Worm (Caenorhabditis elegans) whole organism, young adult: ENCODE measurements around the gene ZK546.4.

Source experiments
- D2030.7 ChIP-seq: fragments of 200-800 bp; sonication (Bioruptor generic); IDR thresholded peaks from 2 replicates; pipeline ENCODE4 v1.3.6; 2022; ENCODE audit warnings: missing genetic modification reagents, missing genetic modification characterization, missing compliant biosample characterization
- F22D6.2 ChIP-seq: sonication (generic microtip); optimal IDR thresholded peaks from 2 replicates; lab custom pipeline; 2016; ENCODE audit warnings: mild to moderate bottlenecking, missing genetic modification characterization, missing compliant biosample characterization
- F23B12.7 ChIP-seq: sonication (generic microtip); optimal IDR thresholded peaks from 2 replicates; lab custom pipeline; 2017; ENCODE audit warnings: missing genetic modification characterization, mild to moderate bottlenecking, missing compliant biosample characterization, antibody characterized with exemption, moderate library complexity; ENCODE audit not compliant: insufficient read depth
- F55B11.4 ChIP-seq: sonication (generic microtip); optimal IDR thresholded peaks from 2 replicates; lab custom pipeline; 2016; ENCODE audit warnings: missing compliant biosample characterization, missing genetic modification characterization, borderline replicate concordance; ENCODE audit not compliant: insufficient read depth
- F57C9.4 ChIP-seq: sonication (generic microtip); optimal IDR thresholded peaks from 2 replicates; lab custom pipeline; 2017; ENCODE audit warnings: mild to moderate bottlenecking, missing genetic modification characterization, missing compliant biosample characterization
- K11D2.4 ChIP-seq: fragments of 200-800 bp; sonication (Bioruptor generic); IDR thresholded peaks from 2 replicates; pipeline ENCODE4 v1.3.6; 2022; ENCODE audit warnings: missing genetic modification reagents, missing genetic modification characterization, missing compliant biosample characterization
- K12H6.12 ChIP-seq: fragments of 200-800 bp; sonication (Bioruptor generic); optimal IDR thresholded peaks from 2 replicates; lab custom pipeline; 2018; ENCODE audit warnings: mild to moderate bottlenecking, missing genetic modification characterization, missing compliant biosample characterization
- Y79H2A.3 ChIP-seq: fragments of 200-800 bp; sonication (Bioruptor generic); conservative IDR thresholded peaks from 2 replicates; pipeline ENCODE4 v1.3.6; 2022; ENCODE audit warnings: missing genetic modification reagents, missing genetic modification characterization, missing compliant biosample characterization
- ZK185.1 ChIP-seq: sonication (generic microtip); optimal IDR thresholded peaks from 2 replicates; lab custom pipeline; 2016; ENCODE audit warnings: mild to moderate bottlenecking, missing genetic modification characterization, missing compliant biosample characterization; ENCODE audit not compliant: poor library complexity, severe bottlenecking
- ama-1 ChIP-seq, 3 experiments: fragments of 150-350 bp in 1 of 3; sonication (generic microtip) in 2 of 3; optimal IDR thresholded peaks; 2 replicates each; lab custom pipeline; 2014 to 2018; ENCODE audit warnings: missing biosample characterization in 2 of 3, missing genetic modification characterization in 2 of 3, missing genetic modification reagents in 2 of 3
- aptf-2 ChIP-seq: fragments of 200-800 bp; sonication (Bioruptor generic); conservative IDR thresholded peaks from 2 replicates; pipeline ENCODE4 v1.3.6; 2022; ENCODE audit warnings: missing genetic modification reagents, missing genetic modification characterization, missing compliant biosample characterization
- atf-7 ChIP-seq: sonication (generic microtip); optimal IDR thresholded peaks from 2 replicates; lab custom pipeline; 2017; ENCODE audit warnings: mild to moderate bottlenecking, missing genetic modification characterization, missing compliant biosample characterization
- athp-1 ChIP-seq: sonication (generic microtip); optimal IDR thresholded peaks from 2 replicates; lab custom pipeline; 2017; ENCODE audit warnings: mild to moderate bottlenecking, missing genetic modification characterization, missing compliant biosample characterization
- bed-1 ChIP-seq: fragments of 200-800 bp; sonication (Bioruptor generic); IDR thresholded peaks from 2 replicates; pipeline ENCODE4 v1.3.6; 2022; ENCODE audit warnings: missing genetic modification reagents, missing genetic modification characterization, missing compliant biosample characterization
- cebp-2 ChIP-seq: fragments of 200-800 bp; sonication (Bioruptor generic); IDR thresholded peaks from 2 replicates; pipeline ENCODE4 v1.3.6; 2022; ENCODE audit warnings: missing genetic modification characterization, missing compliant biosample characterization
- ceh-27 ChIP-seq: fragments of 200-800 bp; sonication (Bioruptor generic); optimal IDR thresholded peaks from 2 replicates; lab custom pipeline; 2018; ENCODE audit warnings: mild to moderate bottlenecking, missing genetic modification characterization, moderate library complexity, missing compliant biosample characterization
- ceh-91 ChIP-seq: fragments of 200-800 bp; sonication (Bioruptor generic); IDR thresholded peaks from 2 replicates; pipeline ENCODE4 v1.3.6; 2022; ENCODE audit warnings: missing genetic modification reagents, missing genetic modification characterization, missing compliant biosample characterization
- egl-18 ChIP-seq: fragments of 200-800 bp; sonication (Bioruptor generic); IDR thresholded peaks from 2 replicates; pipeline ENCODE4 v1.3.6; 2022; ENCODE audit warnings: missing genetic modification reagents, missing genetic modification characterization, missing compliant biosample characterization
- egrh-3 ChIP-seq: fragments of 200-800 bp; sonication (Bioruptor generic); IDR thresholded peaks from 2 replicates; pipeline ENCODE4 v1.3.6; 2022; ENCODE audit warnings: missing genetic modification reagents, missing genetic modification characterization, missing compliant biosample characterization
- gei-17 ChIP-seq: fragments of 200-800 bp; sonication (Bioruptor generic); optimal IDR thresholded peaks from 2 replicates; lab custom pipeline; 2018; ENCODE audit warnings: mild to moderate bottlenecking, missing genetic modification characterization, missing compliant biosample characterization
- lin-35 ChIP-seq, 3 experiments: fragments of 150-350 bp in 2 of 3; sonication (generic microtip) in 1 of 3; optimal IDR thresholded peaks; 2 replicates each; lab custom pipeline; 2014 to 2018; ENCODE audit warnings: missing biosample characterization in 3 of 3, missing genetic modification characterization in 3 of 3, missing genetic modification reagents in 3 of 3
- lin-40 ChIP-seq: sonication (generic microtip); optimal IDR thresholded peaks from 2 replicates; lab custom pipeline; 2016; ENCODE audit warnings: missing genetic modification characterization, mild to moderate bottlenecking, missing compliant biosample characterization, missing genotype, missing genetic modification reagents
- madf-6 ChIP-seq: fragments of 200-800 bp; sonication (Bioruptor generic); IDR thresholded peaks from 2 replicates; pipeline ENCODE4 v1.3.6; 2022; ENCODE audit warnings: missing genetic modification reagents, missing genetic modification characterization, missing compliant biosample characterization
- madf-8 ChIP-seq: fragments of 200-800 bp; sonication (Bioruptor generic); conservative IDR thresholded peaks from 2 replicates; pipeline ENCODE4 v1.3.6; 2022; ENCODE audit warnings: missing genetic modification reagents, missing genetic modification characterization, missing compliant biosample characterization
- nfyb-1 ChIP-seq: fragments of 200-800 bp; sonication (Bioruptor generic); IDR thresholded peaks from 2 replicates; pipeline ENCODE4 v1.3.6; 2022; ENCODE audit warnings: missing genetic modification reagents, missing genetic modification characterization, missing compliant biosample characterization
- nhr-120 ChIP-seq: fragments of 200-800 bp; sonication (Bioruptor generic); IDR thresholded peaks from 2 replicates; pipeline ENCODE4 v1.3.6; 2022; ENCODE audit warnings: missing genetic modification characterization, missing compliant biosample characterization
- nhr-179 ChIP-seq: sonication (generic microtip); optimal IDR thresholded peaks from 2 replicates; lab custom pipeline; 2016; ENCODE audit warnings: mild to moderate bottlenecking, missing genetic modification characterization, missing compliant biosample characterization
- nhr-90 ChIP-seq: sonication (generic microtip); optimal IDR thresholded peaks from 2 replicates; lab custom pipeline; 2016; ENCODE audit warnings: missing genotype, mild to moderate bottlenecking, missing genetic modification characterization, missing compliant biosample characterization
- pha-4 ChIP-seq: fragments of 150-350 bp; sonication (generic microtip); optimal IDR thresholded peaks from 2 replicates; lab custom pipeline; 2014; ENCODE audit warnings: missing biosample characterization, missing genetic modification reagents, missing genetic modification characterization
- rcor-1 ChIP-seq: fragments of 200-800 bp; sonication (Bioruptor generic); IDR thresholded peaks from 2 replicates; pipeline ENCODE4 v1.3.6; 2022; ENCODE audit warnings: missing genetic modification reagents, missing genetic modification characterization, missing compliant biosample characterization
- rec-8 ChIP-seq, 2 experiments: sonication (generic microtip); optimal IDR thresholded peaks; 2 replicates each; lab custom pipeline; 2016; ENCODE audit warnings: mild to moderate bottlenecking in 2 of 2, missing genetic modification characterization in 2 of 2, missing genetic modification reagents in 2 of 2, missing genotype in 2 of 2, missing biosample characterization in 1 of 2, missing compliant biosample characterization in 1 of 2, moderate library complexity in 1 of 2
- snpc-1.3 ChIP-seq: sonication (generic microtip); optimal IDR thresholded peaks from 2 replicates; lab custom pipeline; 2017; ENCODE audit warnings: missing genetic modification characterization, mild to moderate bottlenecking, missing compliant biosample characterization, antibody characterized with exemption, moderate library complexity, missing genotype, missing genetic modification reagents; ENCODE audit not compliant: insufficient read depth
- ztf-26 ChIP-seq: sonication (generic microtip); optimal IDR thresholded peaks from 2 replicates; lab custom pipeline; 2017; ENCODE audit warnings: missing genetic modification characterization, missing compliant biosample characterization

The ZK546.4 gene

DNA sequence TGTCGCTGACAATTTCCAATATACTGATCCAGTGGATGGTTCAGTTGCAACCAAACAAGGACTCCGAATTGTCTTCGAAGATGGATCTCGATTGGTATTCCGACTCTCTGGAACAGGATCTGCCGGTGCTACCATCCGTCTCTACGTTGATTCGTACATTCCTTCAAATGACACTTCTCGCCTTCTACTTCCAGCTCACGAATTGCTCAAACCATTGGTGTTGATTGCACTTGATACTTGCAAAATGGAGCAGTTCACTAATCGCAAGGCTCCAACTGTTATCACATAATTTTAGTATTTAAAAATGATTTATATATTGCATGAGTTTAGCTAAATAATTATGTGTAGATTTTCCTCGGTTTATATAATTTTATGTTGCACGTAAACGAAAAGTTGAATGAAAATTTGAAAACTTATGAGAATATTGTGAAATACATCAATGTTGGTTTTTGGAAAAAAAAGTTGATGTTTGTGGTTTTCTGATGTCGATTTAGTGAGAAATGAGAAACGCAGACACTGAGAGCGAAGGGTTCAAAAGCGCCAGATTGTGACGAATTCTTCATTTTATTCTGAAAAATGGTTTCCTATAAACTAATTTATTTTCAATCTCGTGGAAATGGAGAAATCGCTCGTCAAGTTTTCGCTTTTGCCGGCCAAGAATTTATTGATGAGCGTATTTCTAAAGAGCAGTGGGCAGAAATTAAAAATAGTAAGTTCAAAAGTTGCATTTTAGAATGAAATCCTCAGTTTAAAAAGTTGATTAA lies 46.6 kb upstream of the ZK546.4 start, which contains the start of gene gst-9 (continued):
- TF ChIP-seq K12H6.12 (tag; lab: Kevin White, UChicago) (no peak), nhr-90 (tag; lab: Kevin White, UChicago) (peak; percentile 36), aptf-2 (GFP tag; lab: Robert Waterston, UW) (no peak), atf-7 (tag; lab: Kevin White, UChicago) (peak; percentile 64), lin-40 (tag; lab: Kevin White, UChicago) (peak; percentile 44), F22D6.2 (tag; lab: Kevin White, UChicago) (no peak), ZK185.1 (tag; lab: Kevin White, UChicago) (peak; percentile 0), pha-4 (tag; lab: Kevin White, UChicago) (no peak), egrh-3 (GFP tag; lab: Robert Waterston, UW) (no peak), F23B12.7 (no peak), rcor-1 (GFP tag; lab: Robert Waterston, UW) (no peak), K11D2.4 (GFP tag; lab: Robert Waterston, UW) (peak; percentile 68; the same call in 1 of the 2 replicates), ztf-26 (peak; percentile 46), Y79H2A.3 (GFP tag; lab: Robert Waterston, UW) (no peak), F57C9.4 (tag; lab: Kevin White, UChicago) (peak; percentile 44), ama-1 (optimal IDR thresholded peaks at IDR 0.05; lab: Kevin White, UChicago) (peak; percentile 54), ama-1 (GFP tag; optimal IDR thresholded peaks at IDR 0.05; lab: Kevin White, UChicago) (no peak), D2030.7 (GFP tag; lab: Robert Waterston, UW) (no peak), lin-35 (GFP tag; optimal IDR thresholded peaks at IDR 0.05; lab: Kevin White, UChicago) (peak in 1 of 3 experiments; percentile 49), madf-6 (GFP tag; lab: Robert Waterston, UW) (peak; percentile 55; the same call in 1 of the 2 replicates), egl-18 (no peak), nfyb-1 (GFP tag; lab: Robert Waterston, UW) (no peak), gei-17 (GFP tag; lab: Kevin White, UChicago) (peak; percentile 14), madf-8 (GFP tag; lab: Robert Waterston, UW) (no peak), athp-1 (tag; lab: Kevin White, UChicago) (no peak), cebp-2 (GFP tag; lab: Robert Waterston, UW) (0 out of 2 replicates have a peak, but pooled peaks have one; percentile 5), ceh-27 (GFP tag; lab: Kevin White, UChicago) (no peak), nhr-179 (tag; lab: Kevin White, UChicago) (no peak), rec-8 (tag; optimal IDR thresholded peaks at IDR 0.05; lab: Kevin White, UChicago) (no peak), ceh-91 (GFP tag; lab: Robert Waterston, UW) (no peak), snpc-1.3 (tag; lab: Kevin White, UChicago) (no peak)

DNA sequence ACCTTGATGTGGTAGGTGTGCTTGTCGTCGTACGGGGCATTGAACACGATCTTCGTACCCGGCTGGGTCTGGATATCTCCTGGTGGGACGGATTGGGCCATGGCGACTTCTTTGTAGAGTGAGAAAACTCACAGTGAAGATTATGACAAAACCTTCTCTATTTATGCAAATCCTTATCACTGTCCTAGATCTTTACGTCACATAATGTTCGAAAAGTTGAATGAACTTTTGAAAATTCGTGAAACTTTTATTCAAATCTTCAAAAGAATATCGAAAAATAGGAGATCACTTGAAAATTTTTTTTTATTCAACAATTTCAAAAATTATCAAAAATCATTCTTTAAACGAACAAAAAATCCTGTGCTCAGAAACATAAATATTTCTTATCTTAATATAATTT lies 45.2 kb upstream of the ZK546.4 start, which contains the start of gene msp-33:
Gene msp-33 (minus strand): TSS at position 101 of the 400 bp plus-strand sequence.
- TF ChIP-seq bed-1 (GFP tag; lab: Robert Waterston, UW) (no peak), F55B11.4 (tag; lab: Kevin White, UChicago) (no peak), nfyb-1 (GFP tag; lab: Robert Waterston, UW) (no peak), nhr-120 (GFP tag; lab: Robert Waterston, UW) (0 out of 2 replicates have a peak, but pooled peaks have one; percentile 66)
- TF ChIP-seq, all 124 proteins: peak for 1
